Fruit fly (Drosophila melanogaster): ENCODE data around the gene CG33494.

The CG33494 gene

DNA sequence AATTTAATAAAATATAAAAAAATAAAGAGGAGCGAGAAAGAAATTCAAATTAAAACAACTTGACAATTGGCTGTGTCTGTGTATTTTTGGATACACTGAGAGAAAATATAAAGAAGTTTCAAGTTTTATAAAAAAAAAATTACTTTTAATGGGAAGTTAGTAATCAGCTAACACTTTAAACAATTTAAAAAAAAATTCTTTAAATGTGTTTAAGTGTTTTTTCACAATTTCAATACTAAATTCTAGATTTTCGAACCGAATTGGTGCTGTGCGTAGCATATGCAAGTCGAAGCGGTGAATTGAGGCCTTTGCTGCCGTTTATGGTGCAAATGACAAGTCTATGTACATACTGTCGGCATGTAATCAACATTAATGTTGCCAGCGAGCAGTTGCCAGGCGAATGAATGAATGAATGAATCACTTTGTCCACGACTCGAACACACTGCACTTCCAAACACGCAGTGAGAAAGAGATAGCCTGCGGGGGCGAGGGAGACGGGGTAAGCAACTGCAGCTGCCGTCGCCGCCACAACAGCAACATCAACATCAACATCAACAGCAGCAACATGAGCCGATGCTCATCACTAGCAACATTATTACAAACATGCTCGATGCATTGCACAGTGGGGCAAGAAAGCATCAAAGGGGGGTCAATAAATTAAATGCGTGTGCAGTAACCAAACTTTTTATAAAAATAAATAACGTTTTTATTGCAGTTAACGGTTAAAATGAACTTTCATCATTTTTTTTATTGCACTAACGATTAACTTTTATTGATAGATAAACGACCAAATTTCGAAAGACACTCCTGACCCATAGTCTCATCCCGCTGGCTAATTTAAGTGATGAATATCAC is 49.2 kb downstream of the CG33494 start (continued):
- TF ChIP-seq CG3407 (GFP tag; optimal IDR thresholded peaks at IDR 0.05) (peak; percentile 76), CG8944 (GFP tag; optimal IDR thresholded peaks at IDR 0.05) (peak; percentile 47), CG8924 (tag; optimal IDR thresholded peaks at IDR 0.05) (peak; percentile 44), az2 (GFP tag; optimal IDR thresholded peaks at IDR 0.05) (peak; percentile 70), cad (GFP tag; optimal IDR thresholded peaks at IDR 0.05) (no peak), CG13296 (GFP tag; optimal IDR thresholded peaks at IDR 0.05) (no peak), hbn (GFP tag; IDR thresholded peaks at IDR 0.05; ENCODE audit: partially characterized antibody) (no peak), pum (GFP tag; optimal IDR thresholded peaks at IDR 0.05) (peak; percentile 31), CG18764 (GFP tag; optimal IDR thresholded peaks at IDR 0.05) (peak; percentile 61), Xbp1 (GFP tag; optimal IDR thresholded peaks at IDR 0.05) (peak; percentile 57), CG34376 (GFP tag; optimal IDR thresholded peaks at IDR 0.05) (no peak), croc (GFP tag; conservative IDR thresholded peaks at IDR 0.05) (peak; percentile 81), Hr3 (GFP tag; optimal IDR thresholded peaks at IDR 0.05) (peak; percentile 57), CG11247 (GFP tag; IDR thresholded peaks at IDR 0.05) (0 out of 2 replicates have a peak, but pooled peaks have one; percentile 6), CG2678 (tag; optimal IDR thresholded peaks at IDR 0.05) (peak; percentile 74), slp2 (GFP tag; optimal IDR thresholded peaks at IDR 0.05) (peak; percentile 60), CG3726 (GFP tag; IDR thresholded peaks at IDR 0.05) (peak; percentile 70; the same call in 2 of the 3 replicates), Side (GFP tag; optimal IDR thresholded peaks at IDR 0.05) (peak; percentile 33), CG32532 (GFP tag; IDR thresholded peaks at IDR 0.05) (no peak), gcm2 (GFP tag; optimal IDR thresholded peaks at IDR 0.05) (peak; percentile 17), CG15269 (tag; optimal IDR thresholded peaks at IDR 0.05) (peak; percentile 27), CG1832 (GFP tag; optimal IDR thresholded peaks at IDR 0.05) (no peak), lbe (GFP tag; optimal IDR thresholded peaks at IDR 0.05) (peak; percentile 19), sens-2 (GFP tag; IDR thresholded peaks at IDR 0.05) (peak; percentile 62; the same call in 1 of the 2 replicates), CG12155 (GFP tag; optimal IDR thresholded peaks at IDR 0.05) (no peak), CG7372 (GFP tag; IDR thresholded peaks at IDR 0.05) (peak; percentile 28; the same call in 1 of the 2 replicates), knrl (GFP tag; IDR thresholded peaks at IDR 0.05; ENCODE audit: partially characterized antibody) (0 out of 3 replicates have a peak, but pooled peaks have one; percentile 41), CG15073 (GFP tag; optimal IDR thresholded peaks at IDR 0.05) (peak; percentile 40), Dfd (GFP tag; optimal IDR thresholded peaks at IDR 0.05) (no peak), tgo (GFP tag; IDR thresholded peaks at IDR 0.05) (peak; percentile 62), ase (GFP tag; IDR thresholded peaks at IDR 0.05) (0 out of 3 replicates have a peak, but pooled peaks have one; percentile 60), wor (GFP tag; IDR thresholded peaks at IDR 0.05) (peak; percentile 60), CG12391 (tag; optimal IDR thresholded peaks at IDR 0.05) (peak; percentile 76), NC2β (GFP tag; optimal IDR thresholded peaks at IDR 0.05) (peak; percentile 75), CG31441 (GFP tag; IDR thresholded peaks at IDR 0.05) (peak; percentile 75), CG10462 (GFP tag; optimal IDR thresholded peaks at IDR 0.05) (peak; percentile 47), lab (GFP tag; optimal IDR thresholded peaks at IDR 0.05) (peak; percentile 40)
